Worm (Caenorhabditis elegans) whole organism, L4 larva: ENCODE results near the gene Y51H4A.6.
A peak's percentile ranks its signal among the peaks of the same experiment; 100 is the strongest.

Experiments
- ceh-62 ChIP-seq: sonication (generic microtip); optimal IDR thresholded peaks from 2 replicates; lab custom pipeline; 2017; ENCODE audit warnings: missing biosample characterization, missing genetic modification characterization
- cey-2 ChIP-seq: sonication (generic microtip); optimal IDR thresholded peaks from 3 replicates; lab custom pipeline; 2017; ENCODE audit warnings: missing genetic modification characterization, mild to moderate bottlenecking, missing compliant biosample characterization, antibody characterized with exemption, borderline replicate concordance; ENCODE audit not compliant: insufficient read depth
- fkh-10 ChIP-seq: fragments of 150-350 bp; optimal IDR thresholded peaks from 2 replicates; lab custom pipeline; 2014; ENCODE audit warnings: missing biosample characterization, missing genetic modification reagents, missing genetic modification characterization
- lin-13 ChIP-seq: fragments of 150-350 bp; optimal IDR thresholded peaks from 2 replicates; lab custom pipeline; 2014; ENCODE audit warnings: missing biosample characterization, missing genetic modification reagents, missing genetic modification characterization
- lin-39 ChIP-seq: fragments of 150-350 bp; optimal IDR thresholded peaks from 2 replicates; lab custom pipeline; 2014; ENCODE audit warnings: missing biosample characterization, missing genetic modification reagents, missing genetic modification characterization
- mdt-29 ChIP-seq: fragments of 200-800 bp; sonication (Bioruptor generic); IDR thresholded peaks from 2 replicates; pipeline ENCODE4 v1.3.6; 2022; ENCODE audit warnings: missing genetic modification reagents, missing genetic modification characterization, missing compliant biosample characterization
- nhr-76 ChIP-seq: fragments of 150-350 bp; optimal IDR thresholded peaks from 2 replicates; lab custom pipeline; 2014; ENCODE audit warnings: missing biosample characterization, missing genetic modification characterization
- pha-4 ChIP-seq, 2 experiments: fragments of 150-350 bp in 1 of 2; fragments of 200-800 bp in 1 of 2; sonication (Bioruptor generic) in 1 of 2; IDR thresholded peaks in 1 of 2; optimal IDR thresholded peaks in 1 of 2; 2 replicates each; pipeline versions ENCODE4 v1.3.6 to Lab custom; 2014 to 2022; ENCODE audit warnings: missing genetic modification characterization in 2 of 2, missing genetic modification reagents in 2 of 2, missing biosample characterization in 1 of 2, missing compliant biosample characterization in 1 of 2
- pqm-1 ChIP-seq: sonication (generic microtip); optimal IDR thresholded peaks from 2 replicates; lab custom pipeline; 2017; ENCODE audit warnings: missing biosample characterization, missing genetic modification characterization
- sdz-12 ChIP-seq: fragments of 200-800 bp; sonication (Bioruptor generic); optimal IDR thresholded peaks from 2 replicates; lab custom pipeline; 2018; ENCODE audit warnings: mild to moderate bottlenecking, missing genetic modification characterization, missing compliant biosample characterization

ce11 chrIV:16491411-16492036, 41.9 kb upstream of the Y51H4A.6 start:
- TF ChIP-seq sdz-12 (no peak), mdt-29 (no peak), pqm-1 (tag; lab: Kevin White, UChicago) (no peak), fkh-10 (GFP tag; lab: Kevin White, UChicago) (peak; percentile 69), cey-2 (tag; lab: Kevin White, UChicago) (no peak), pha-4 (GFP tag; IDR thresholded peaks at IDR 0.05; lab: Robert Waterston, UW) (peak; percentile 59; the same call in 1 of the 2 replicates), pha-4 (tag; optimal IDR thresholded peaks at IDR 0.05; lab: Kevin White, UChicago) (no peak), lin-39 (tag; lab: Kevin White, UChicago) (no peak), lin-13 (GFP tag; lab: Kevin White, UChicago) (peak; percentile 85), ceh-62 (no peak), nhr-76 (tag; lab: Kevin White, UChicago) (no peak)
